Fruit fly (Drosophila melanogaster) whole organism, embryonic: Measurements from ENCODE around the gene sky.

Experiments used
- CG10267 ChIP-seq: fragments of 200-800 bp; sonication (Bioruptor generic); optimal IDR thresholded peaks from 2 replicates; lab custom pipeline; 2018; ENCODE audit warnings: missing biosample characterization, mild to moderate bottlenecking, missing genetic modification characterization, moderate library complexity
- CG10565 ChIP-seq: fragments of 200-800 bp; sonication (Bioruptor generic); optimal IDR thresholded peaks from 3 replicates; lab custom pipeline; 2016; ENCODE audit warnings: missing biosample characterization, mild to moderate bottlenecking, missing genetic modification characterization
- CG12769 ChIP-seq: fragments of 200-800 bp; sonication (Bioruptor generic); optimal IDR thresholded peaks from 2 replicates; lab custom pipeline; 2019; ENCODE audit warnings: missing biosample characterization, mild to moderate bottlenecking, missing genetic modification characterization, moderate library complexity
- CG13624 ChIP-seq: fragments of 200-800 bp; sonication (Bioruptor generic); optimal IDR thresholded peaks from 2 replicates; lab custom pipeline; 2016; ENCODE audit warnings: missing biosample characterization, missing genetic modification characterization
- CG14014 ChIP-seq: fragments of 200-800 bp; sonication (Bioruptor generic); IDR thresholded peaks from 2 replicates; pipeline ENCODE4 v1.3.6; 2022; ENCODE audit warnings: missing biosample characterization, missing genetic modification characterization
- CG17359 ChIP-seq: fragments of 200-800 bp; sonication (Bioruptor generic); optimal IDR thresholded peaks from 3 replicates; lab custom pipeline; 2018; ENCODE audit warnings: missing biosample characterization, mild to moderate bottlenecking, missing genetic modification characterization, moderate library complexity
- CG18599 ChIP-seq: fragments of 200-800 bp; sonication (Bioruptor generic); optimal IDR thresholded peaks from 3 replicates; lab custom pipeline; 2017; ENCODE audit warnings: missing biosample characterization, missing genetic modification characterization, mild to moderate bottlenecking, moderate library complexity, missing genetic modification reagents
- CG2678 ChIP-seq: fragments of 200-800 bp; sonication (Bioruptor generic); optimal IDR thresholded peaks from 3 replicates; lab custom pipeline; 2019; ENCODE audit warnings: missing biosample characterization, mild to moderate bottlenecking, missing genetic modification characterization, moderate library complexity
- CG30020 ChIP-seq: fragments of 200-800 bp; optimal IDR thresholded peaks from 2 replicates; lab custom pipeline; 2019; ENCODE audit warnings: missing biosample characterization, mild to moderate bottlenecking, missing genetic modification characterization, moderate library complexity
- CG6683 ChIP-seq: fragments of 200-800 bp; sonication (Bioruptor generic); optimal IDR thresholded peaks from 2 replicates; lab custom pipeline; 2017; ENCODE audit warnings: missing biosample characterization, mild to moderate bottlenecking, missing genetic modification characterization, missing genetic modification reagents
- CG7357 ChIP-seq: fragments of 200-800 bp; sonication (Bioruptor generic); IDR thresholded peaks from 3 replicates; pipeline ENCODE4 v1.3.6; 2022; ENCODE audit warnings: missing biosample characterization, missing genetic modification characterization
- CG7556 ChIP-seq: fragments of 200-800 bp; sonication (Bioruptor generic); optimal IDR thresholded peaks from 2 replicates; lab custom pipeline; 2017; ENCODE audit warnings: missing biosample characterization, mild to moderate bottlenecking, missing genetic modification characterization
- CG7839 ChIP-seq: fragments of 200-800 bp; sonication (Bioruptor generic); optimal IDR thresholded peaks from 3 replicates; lab custom pipeline; 2018; ENCODE audit warnings: missing biosample characterization, mild to moderate bottlenecking, missing genetic modification characterization, moderate library complexity
- CG7928 ChIP-seq: fragments of 200-800 bp; sonication (Bioruptor generic); optimal IDR thresholded peaks from 2 replicates; lab custom pipeline; 2017; ENCODE audit warnings: missing biosample characterization, mild to moderate bottlenecking, missing genetic modification characterization
- CG8290 ChIP-seq, 3 experiments: fragments of 200-800 bp; sonication (Bioruptor generic); optimal IDR thresholded peaks; 2 replicates each; lab custom pipeline; 2016 to 2019; ENCODE audit warnings: missing biosample characterization in 3 of 3, missing genetic modification characterization in 3 of 3, mild to moderate bottlenecking in 2 of 3, moderate library complexity in 1 of 3
- CG8388 ChIP-seq: fragments of 200-800 bp; sonication (Bioruptor generic); optimal IDR thresholded peaks from 2 replicates; lab custom pipeline; 2019; ENCODE audit warnings: missing biosample characterization, mild to moderate bottlenecking, missing genetic modification characterization, moderate library complexity
- CG9215 ChIP-seq: fragments of 200-800 bp; sonication (Bioruptor generic); IDR thresholded peaks from 2 replicates; pipeline ENCODE4 v1.3.6; 2022; ENCODE audit warnings: missing biosample characterization, missing genetic modification characterization
- CkIIα-i1 ChIP-seq: fragments of 200-800 bp; sonication (Bioruptor generic); IDR thresholded peaks from 2 replicates; pipeline ENCODE4 v1.3.6; 2022; ENCODE audit warnings: missing biosample characterization, missing genetic modification characterization
- Dp ChIP-seq: fragments of 200-800 bp; sonication (Bioruptor generic); optimal IDR thresholded peaks from 2 replicates; lab custom pipeline; 2018; ENCODE audit warnings: missing biosample characterization, mild to moderate bottlenecking, missing genetic modification characterization, moderate library complexity
- Ets65A ChIP-seq: fragments of 200-800 bp; sonication (Bioruptor generic); peaks from one replicate; lab custom pipeline; 2016; ENCODE audit warnings: missing biosample characterization, missing genetic modification characterization
- Gug ChIP-seq: fragments of 200-800 bp; sonication (Bioruptor generic); IDR thresholded peaks from 4 replicates; pipeline ENCODE4 v1.3.6; 2022; ENCODE audit warnings: missing biosample characterization, missing genetic modification characterization
- HHEX ChIP-seq: fragments of 200-800 bp; sonication (Bioruptor generic); optimal IDR thresholded peaks from 3 replicates; lab custom pipeline; 2017; ENCODE audit warnings: missing biosample characterization, mild to moderate bottlenecking, missing genetic modification characterization, missing genetic modification reagents
- HmgD ChIP-seq: fragments of 200-800 bp; sonication (Bioruptor generic); optimal IDR thresholded peaks from 3 replicates; lab custom pipeline; 2016; ENCODE audit warnings: missing biosample characterization, missing genetic modification characterization
- Hmr ChIP-seq: fragments of 200-800 bp; sonication (Bioruptor generic); optimal IDR thresholded peaks from 3 replicates; lab custom pipeline; 2017; ENCODE audit warnings: mild to moderate bottlenecking, missing biosample characterization, missing genetic modification reagents, missing genetic modification characterization
- Med ChIP-seq: fragments of 200-800 bp; sonication (Bioruptor generic); peaks from one replicate; lab custom pipeline; 2016; ENCODE audit warnings: missing biosample characterization, missing genetic modification characterization, mild to moderate bottlenecking, inconsistent platforms, moderate library complexity
- NFAT ChIP-seq: fragments of 200-800 bp; sonication (Bioruptor generic); IDR thresholded peaks from 2 replicates; pipeline ENCODE4 v1.3.6; 2022; ENCODE audit warnings: missing biosample characterization, missing genetic modification characterization
- Ravus ChIP-seq: fragments of 200-800 bp; sonication (Bioruptor generic); IDR thresholded peaks from 2 replicates; pipeline ENCODE4 v1.3.6; 2022; ENCODE audit warnings: missing biosample characterization, missing genetic modification characterization
- Scr ChIP-seq: fragments of 200-800 bp; sonication (Bioruptor generic); IDR thresholded peaks from 2 replicates; pipeline ENCODE4 v1.3.6; 2022; ENCODE audit warnings: missing biosample characterization, missing genetic modification characterization; ENCODE audit not compliant: partially characterized antibody
- Tbp ChIP-seq: fragments of >200 bp; optimal IDR thresholded peaks from 2 replicates; lab custom pipeline; 2018; ENCODE audit warnings: missing biosample characterization, missing genetic modification characterization
- Vsx1 ChIP-seq: fragments of 200-800 bp; sonication (Bioruptor generic); optimal IDR thresholded peaks from 2 replicates; lab custom pipeline; 2017; ENCODE audit warnings: missing biosample characterization, mild to moderate bottlenecking, missing genetic modification characterization, missing genetic modification reagents
- amos ChIP-seq: fragments of 200-800 bp; sonication (Bioruptor generic); IDR thresholded peaks from 2 replicates; pipeline ENCODE4 v1.3.6; 2022; ENCODE audit warnings: missing biosample characterization, missing genetic modification characterization; ENCODE audit not compliant: partially characterized antibody
- chif ChIP-seq, 2 experiments: fragments of 200-800 bp; sonication (Bioruptor generic); optimal IDR thresholded peaks; 3 replicates each; lab custom pipeline; 2016; ENCODE audit warnings: missing biosample characterization in 2 of 2, missing genetic modification characterization in 2 of 2
- chinmo ChIP-seq: fragments of 200-800 bp; sonication (Bioruptor generic); IDR thresholded peaks from 4 replicates; pipeline ENCODE4 v1.3.6; 2022; ENCODE audit warnings: missing biosample characterization, missing genetic modification characterization; ENCODE audit not compliant: partially characterized antibody
- ci ChIP-seq: fragments of 200-800 bp; sonication (Bioruptor generic); IDR thresholded peaks from 3 replicates; pipeline ENCODE4 v1.3.6; 2022; ENCODE audit warnings: missing biosample characterization, missing genetic modification characterization
- gce ChIP-seq: fragments of 200-800 bp; sonication (Bioruptor generic); IDR thresholded peaks from 3 replicates; pipeline ENCODE4 v1.3.6; 2022; ENCODE audit warnings: missing biosample characterization, missing genetic modification characterization
- gem ChIP-seq: fragments of 200-800 bp; sonication (Bioruptor generic); optimal IDR thresholded peaks from 2 replicates; lab custom pipeline; 2019; ENCODE audit warnings: missing biosample characterization, mild to moderate bottlenecking, missing genetic modification characterization, moderate library complexity
- ind ChIP-seq: fragments of 200-800 bp; sonication (Bioruptor generic); optimal IDR thresholded peaks from 3 replicates; lab custom pipeline; 2016; ENCODE audit warnings: missing biosample characterization, missing genetic modification characterization
- salm ChIP-seq: fragments of 200-800 bp; sonication (Bioruptor generic); optimal IDR thresholded peaks from 2 replicates; lab custom pipeline; 2018; ENCODE audit warnings: missing biosample characterization, mild to moderate bottlenecking, missing genetic modification characterization
- sd ChIP-seq: fragments of 200-800 bp; sonication (Bioruptor generic); optimal IDR thresholded peaks from 3 replicates; lab custom pipeline; 2018; ENCODE audit warnings: missing biosample characterization, mild to moderate bottlenecking, missing genetic modification characterization, moderate library complexity
- sens ChIP-seq: fragments of 200-800 bp; sonication (Bioruptor generic); peaks from one replicate; lab custom pipeline; 2016; ENCODE audit warnings: missing biosample characterization, missing genetic modification characterization
- sens-2 ChIP-seq: fragments of 200-800 bp; sonication (Bioruptor generic); IDR thresholded peaks from 2 replicates; pipeline ENCODE4 v1.3.6; 2022; ENCODE audit warnings: missing biosample characterization, missing genetic modification characterization
- so ChIP-seq: fragments of 200-800 bp; sonication (Bioruptor generic); IDR thresholded peaks from 3 replicates; pipeline ENCODE4 v1.3.6; 2022; ENCODE audit warnings: missing biosample characterization, missing genetic modification characterization
- sqz ChIP-seq: fragments of 200-800 bp; sonication (Bioruptor generic); optimal IDR thresholded peaks from 3 replicates; lab custom pipeline; 2018; ENCODE audit warnings: missing biosample characterization, mild to moderate bottlenecking, missing genetic modification characterization
- tio ChIP-seq: fragments of 200-800 bp; sonication (Bioruptor generic); optimal IDR thresholded peaks from 2 replicates; lab custom pipeline; 2017; ENCODE audit warnings: missing biosample characterization, missing genetic modification characterization, inconsistent platforms
- vvl ChIP-seq: fragments of 200-800 bp; sonication (Bioruptor generic); IDR thresholded peaks from 2 replicates; pipeline ENCODE4 v1.3.6; 2022; ENCODE audit warnings: missing biosample characterization, missing genetic modification characterization

sky gene

DNA sequence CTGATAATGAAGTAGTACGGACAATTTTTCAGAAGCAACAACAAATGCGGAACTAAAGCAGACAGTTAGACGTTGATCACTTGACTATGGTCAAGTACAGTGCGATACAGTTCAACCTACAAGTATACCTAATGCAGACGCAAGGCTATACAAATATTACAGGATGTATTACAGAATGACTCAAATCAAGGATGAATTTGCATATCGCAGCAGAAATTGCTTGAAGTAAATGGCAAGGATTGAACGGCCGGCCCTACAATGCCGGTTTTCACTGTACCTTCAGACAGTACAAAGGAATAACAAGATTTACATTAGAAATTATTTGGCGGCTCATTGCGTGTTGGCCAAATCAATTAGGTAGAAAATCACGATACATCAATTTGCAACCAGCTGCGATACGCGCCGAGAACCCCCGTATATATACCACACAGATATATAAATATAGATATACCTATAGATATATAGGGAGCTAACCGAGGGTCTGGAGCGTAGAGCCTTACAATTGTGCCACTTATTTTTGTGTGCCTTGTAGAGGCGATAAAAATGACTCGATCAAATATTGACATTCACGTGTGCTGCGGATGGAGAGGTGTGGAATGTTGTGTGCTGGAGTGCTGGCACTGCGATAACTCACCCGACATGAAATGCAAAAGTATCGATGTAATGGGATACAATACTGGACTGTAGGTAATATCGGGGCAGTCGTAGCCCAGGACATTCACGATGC lies 37.2 kb downstream of the sky start (continued):
- no peak for TF ChIP-seq CG30020
- TF ChIP-seq CG18599 (GFP tag; lab: Kevin White, UChicago), result peak; percentile 84
- no peak for TF ChIP-seq chinmo (GFP tag; lab: Robert Waterston, UW)
- no peak for TF ChIP-seq CG6683 (GFP tag; lab: Kevin White, UChicago)
- no peak for TF ChIP-seq sens-2 (GFP tag; lab: Robert Waterston, UW)
- no peak for TF ChIP-seq sqz (GFP tag; lab: Kevin White, UChicago)
- no peak for TF ChIP-seq chif (GFP tag; optimal IDR thresholded peaks at IDR 0.05; lab: Kevin White, UChicago)
- no peak for TF ChIP-seq amos
- no peak for TF ChIP-seq Tbp (GFP tag; lab: Kevin White, UChicago)
- peak; percentile 26 for TF ChIP-seq CG17359 (tag; lab: Kevin White, UChicago)
- no peak for TF ChIP-seq gce (GFP tag; lab: Robert Waterston, UW)
- TF ChIP-seq CG7357 (GFP tag; lab: Robert Waterston, UW), result peak; percentile 60; the same call in 2 of the 3 replicates
- no peak for TF ChIP-seq CG7928 (GFP tag; lab: Kevin White, UChicago)
- TF ChIP-seq HmgD (GFP tag; lab: Kevin White, UChicago), result no peak
- TF ChIP-seq CG9215 (GFP tag; lab: Robert Waterston, UW), result no peak
- TF ChIP-seq Vsx1 (GFP tag; lab: Kevin White, UChicago), result no peak
- no peak for TF ChIP-seq CG10267
- TF ChIP-seq CG7556 (GFP tag; lab: Kevin White, UChicago), result peak; percentile 60
- TF ChIP-seq Scr (GFP tag; lab: Robert Waterston, UW), result no peak

DNA sequence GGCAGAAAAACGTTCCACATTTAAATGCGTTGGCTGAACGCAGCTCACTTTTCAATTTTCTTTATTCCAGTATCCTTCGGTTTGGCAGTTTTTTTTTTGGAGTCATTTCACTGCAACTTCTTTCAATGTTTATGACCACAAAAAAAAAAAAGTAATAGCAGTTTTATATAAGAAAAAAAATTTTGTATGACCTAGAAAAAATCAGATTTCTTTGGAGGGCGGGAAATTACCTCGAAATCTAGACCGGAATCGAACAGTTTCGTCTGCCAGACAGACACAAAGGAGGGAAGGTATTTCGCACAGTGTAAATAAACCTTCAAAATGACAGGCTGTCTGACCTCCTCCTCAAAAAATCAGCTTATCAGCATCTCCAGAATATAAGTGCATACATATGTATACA lies 38.3 kb downstream of the sky start:
- TF ChIP-seq Ets65A (GFP tag; lab: Kevin White, UChicago), result peak; percentile 71
- TF ChIP-seq ind (GFP tag; lab: Kevin White, UChicago), result peak; percentile 10
- no peak for TF ChIP-seq HHEX (GFP tag; lab: Kevin White, UChicago)
- peak; percentile 3 for TF ChIP-seq gem
- peak; percentile 26 for TF ChIP-seq sens
- TF ChIP-seq Med (GFP tag; lab: Kevin White, UChicago), result peak; percentile 43
- peak; percentile 3 for TF ChIP-seq tio (GFP tag; lab: Kevin White, UChicago)
- no peak for TF ChIP-seq ci (GFP tag; lab: Robert Waterston, UW)
- no peak for TF ChIP-seq Dp
- TF ChIP-seq chinmo (GFP tag; lab: Robert Waterston, UW), result no peak

DNA sequence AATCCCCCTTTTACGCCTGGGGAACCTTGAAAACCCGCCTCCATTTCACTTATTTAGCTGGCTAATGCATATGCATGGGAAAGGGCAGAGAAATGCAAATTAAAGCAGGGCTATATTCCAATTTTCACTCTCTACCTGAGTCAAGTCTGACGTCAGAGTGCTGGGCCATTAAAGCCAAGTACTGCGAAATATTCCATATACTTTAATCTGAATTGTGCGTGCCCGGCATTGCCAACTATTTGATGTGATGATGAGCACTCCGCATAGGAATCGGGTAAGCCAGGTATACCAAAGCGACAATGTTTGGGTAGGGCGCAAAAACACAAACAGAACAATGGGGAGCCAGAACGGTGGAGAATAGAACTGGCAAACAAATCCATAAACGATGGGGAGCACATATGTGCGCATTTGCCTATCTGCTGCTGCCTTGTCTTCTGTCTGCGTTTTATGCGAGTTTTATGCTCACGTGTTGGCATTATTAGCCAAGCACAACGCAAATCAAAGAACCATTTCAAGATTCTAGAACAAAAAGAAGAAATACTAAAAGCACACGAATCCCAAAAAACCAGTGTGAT lies 39.1 kb downstream of the sky start:
- peak; percentile 67 for TF ChIP-seq Med (GFP tag; lab: Kevin White, UChicago)
- peak; percentile 49 for TF ChIP-seq sd (tag; lab: Kevin White, UChicago)
- no peak for TF ChIP-seq CG8290 (GFP tag; optimal IDR thresholded peaks at IDR 0.05; lab: Kevin White, UChicago)
- peak in 1 of 2 experiments; percentile 52 for TF ChIP-seq CG8290 (tag; optimal IDR thresholded peaks at IDR 0.05; lab: Kevin White, UChicago)
- TF ChIP-seq CkIIα-i1 (GFP tag; lab: Robert Waterston, UW), result no peak
- peak; percentile 35 for TF ChIP-seq CG13624
- TF ChIP-seq Ravus (GFP tag; lab: Robert Waterston, UW), result no peak
- 0 out of 3 replicates have a peak, but pooled peaks have one; percentile 23 for TF ChIP-seq so (GFP tag; lab: Robert Waterston, UW)
- peak; percentile 3 for TF ChIP-seq Hmr
- 0 out of 4 replicates have a peak, but pooled peaks have one; percentile 47 for TF ChIP-seq chinmo (GFP tag; lab: Robert Waterston, UW)
- no peak for TF ChIP-seq CG2678
- no peak for TF ChIP-seq CG14014 (GFP tag; lab: Robert Waterston, UW)
- TF ChIP-seq CG7839 (tag; lab: Kevin White, UChicago), result no peak
- peak; percentile 59; the same call in 1 of the 2 replicates for TF ChIP-seq vvl (GFP tag; lab: Robert Waterston, UW)
- TF ChIP-seq CG18599 (GFP tag; lab: Kevin White, UChicago), result peak; percentile 12
- TF ChIP-seq NFAT (GFP tag; lab: Robert Waterston, UW), result peak; percentile 23; the same call in 1 of the 2 replicates
- no peak for TF ChIP-seq salm (tag; lab: Kevin White, UChicago)
- TF ChIP-seq CG12769 (tag; lab: Kevin White, UChicago), result peak; percentile 58
- TF ChIP-seq CG8388 (GFP tag; lab: Kevin White, UChicago), result no peak
- TF ChIP-seq CG10565, result no peak
- TF ChIP-seq Gug (GFP tag; lab: Robert Waterston, UW), result no peak
